Fruit fly (Drosophila melanogaster) whole organism, embryonic: ENCODE results near the gene Acp76A.

Experiments
- CG32767 ChIP-seq: fragments of 200-800 bp; sonication (Bioruptor generic); IDR thresholded peaks from 2 replicates; pipeline ENCODE4 v1.3.6; 2022; ENCODE audit warnings: missing biosample characterization, missing genetic modification characterization
- CG5953 ChIP-seq: fragments of 200-800 bp; sonication (Bioruptor generic); IDR thresholded peaks from 2 replicates; pipeline ENCODE4 v1.3.6; 2022; ENCODE audit warnings: missing biosample characterization, missing genetic modification characterization
- CG8281 ChIP-seq: fragments of 200-800 bp; sonication (Bioruptor generic); optimal IDR thresholded peaks from 2 replicates; lab custom pipeline; 2018; ENCODE audit warnings: missing biosample characterization, mild to moderate bottlenecking, missing genetic modification characterization, moderate library complexity
- Dfd ChIP-seq, 2 experiments: fragments of >200 bp; optimal IDR thresholded peaks; 2 replicates each; lab custom pipeline; 2017; ENCODE audit warnings: missing biosample characterization in 2 of 2, missing genetic modification characterization in 2 of 2
- Doc3 ChIP-seq: fragments of 200-800 bp; sonication (Bioruptor generic); IDR thresholded peaks from 3 replicates; pipeline ENCODE4 v1.3.6; 2022; ENCODE audit warnings: missing biosample characterization, missing genetic modification characterization; ENCODE audit not compliant: partially characterized antibody
- Elba2 ChIP-seq: fragments of 200-800 bp; sonication (Bioruptor generic); optimal IDR thresholded peaks from 3 replicates; lab custom pipeline; 2016; ENCODE audit warnings: missing biosample characterization, missing genetic modification characterization
- NK7.1 ChIP-seq: fragments of 200-800 bp; sonication (Bioruptor generic); optimal IDR thresholded peaks from 3 replicates; lab custom pipeline; 2016; ENCODE audit warnings: missing biosample characterization, missing genetic modification characterization
- Oaz ChIP-seq: fragments of 200-800 bp; sonication (Bioruptor generic); IDR thresholded peaks from 2 replicates; pipeline ENCODE4 v1.3.6; 2022; ENCODE audit warnings: missing biosample characterization, missing genetic modification characterization
- abd-A ChIP-seq: fragments of 200-800 bp; sonication (Bioruptor generic); optimal IDR thresholded peaks from 3 replicates; lab custom pipeline; 2019; ENCODE audit warnings: missing biosample characterization, mild to moderate bottlenecking, missing genetic modification characterization, moderate library complexity
- btn ChIP-seq: fragments of 200-800 bp; sonication (Bioruptor generic); optimal IDR thresholded peaks from 2 replicates; lab custom pipeline; 2016; ENCODE audit warnings: missing biosample characterization, missing genetic modification characterization
- maf-S ChIP-seq: fragments of 200-800 bp; sonication (Bioruptor generic); optimal IDR thresholded peaks from 2 replicates; lab custom pipeline; 2016; ENCODE audit warnings: missing biosample characterization, missing genetic modification characterization
- phol ChIP-seq: fragments of 200-800 bp; sonication (Bioruptor generic); optimal IDR thresholded peaks from 3 replicates; lab custom pipeline; 2018; ENCODE audit warnings: missing biosample characterization, mild to moderate bottlenecking, missing genetic modification characterization, moderate library complexity
- ranshi ChIP-seq: fragments of 200-800 bp; sonication (Bioruptor generic); IDR thresholded peaks from 2 replicates; pipeline ENCODE4 v1.3.6; 2022; ENCODE audit warnings: missing biosample characterization, missing genetic modification characterization
- toy ChIP-seq: fragments of 200-800 bp; sonication (Bioruptor generic); IDR thresholded peaks from 2 replicates; pipeline ENCODE4 v1.3.6; 2022; ENCODE audit warnings: missing biosample characterization, missing genetic modification characterization

dm6 chr3L:19091423-19092124 is 39.7 kb upstream of the Acp76A start:
- TF ChIP-seq ranshi (GFP tag; lab: Robert Waterston, UW) (no peak), Doc3 (GFP tag; lab: Robert Waterston, UW) (0 out of 3 replicates have a peak, but pooled peaks have one; percentile 14), btn (GFP tag; lab: Kevin White, UChicago) (no peak), Dfd (GFP tag; optimal IDR thresholded peaks at IDR 0.05; lab: Kevin White, UChicago) (peak in 1 of 2 experiments; percentile 18), Elba2 (GFP tag; lab: Kevin White, UChicago) (no peak), toy (GFP tag; lab: Robert Waterston, UW) (no peak), Oaz (GFP tag; lab: Robert Waterston, UW) (no peak), abd-A (tag; lab: Kevin White, UChicago) (peak; percentile 99), NK7.1 (no peak), CG32767 (GFP tag; lab: Robert Waterston, UW) (peak; percentile 85), CG8281 (tag; lab: Kevin White, UChicago) (no peak), CG5953 (GFP tag; lab: Robert Waterston, UW) (peak; percentile 40; the same call in 1 of the 2 replicates), maf-S (GFP tag; lab: Kevin White, UChicago) (no peak), phol (tag; lab: Kevin White, UChicago) (no peak)
